Worm (Caenorhabditis elegans): ENCODE data around the gene let-70.
A peak's percentile ranks its signal among the peaks of the same experiment; 100 is the strongest.

ce11 chrIV:11125604-11126003 lies 43.6 kb upstream of the let-70 start:
- TF ChIP-seq ama-1 (optimal IDR thresholded peaks at IDR 0.05), result no peak
- TF ChIP-seq lin-39 (tag; optimal IDR thresholded peaks at IDR 0.05), result no peak
- no peak for TF ChIP-seq nhr-77 (tag; optimal IDR thresholded peaks at IDR 0.05)
- no peak for TF ChIP-seq lin-1 (GFP tag; IDR thresholded peaks at IDR 0.05)
- TF ChIP-seq lsy-2 (tag; optimal IDR thresholded peaks at IDR 0.05), result no peak
- TF ChIP-seq nhr-28 (tag; optimal IDR thresholded peaks at IDR 0.05), result peak; percentile 15
- TF ChIP-seq fos-1 (tag; optimal IDR thresholded peaks at IDR 0.05), result no peak
- no peak for TF ChIP-seq snpc-4 (tag; optimal IDR thresholded peaks at IDR 0.05)
- TF ChIP-seq dmd-6 (GFP tag; IDR thresholded peaks at IDR 0.05), result no peak
- no peak for TF ChIP-seq zag-1 (tag; optimal IDR thresholded peaks at IDR 0.05)

Measured in whole organism, L4 larva.